Worm (Caenorhabditis elegans): ENCODE measurements around the gene him-6.

DNA sequence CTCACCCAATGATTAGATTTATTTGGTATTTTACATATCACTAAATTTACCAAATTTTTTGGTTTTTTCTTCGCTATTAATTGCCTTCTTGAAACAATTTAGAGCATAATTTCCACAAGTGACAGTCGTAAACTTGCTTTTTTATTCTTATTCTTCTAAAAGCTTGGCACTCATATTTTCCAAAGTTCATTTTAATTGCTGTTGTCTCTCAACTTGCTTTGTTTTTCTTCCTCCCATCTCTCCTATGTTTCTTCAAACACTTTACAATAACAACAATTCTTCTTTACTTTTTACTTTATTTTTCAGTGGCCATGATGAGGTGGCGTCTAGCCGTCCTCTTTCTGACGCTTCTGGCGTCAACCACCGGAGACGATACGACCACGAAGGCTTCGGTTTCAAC, 22.2 kb upstream of the him-6 start, which contains the start of gene igdb-2:
- TF ChIP-seq elt-1 (tag; optimal IDR thresholded peaks at IDR 0.05) (no peak), tbx-2 (tag; optimal IDR thresholded peaks at IDR 0.05) (no peak)
